Fruit fly (Drosophila melanogaster) whole organism, embryonic: ENCODE results near the gene Mics1.

Experiments
- CG1024 ChIP-seq: fragments of 200-800 bp; sonication (Bioruptor generic); IDR thresholded peaks from 2 replicates; pipeline ENCODE4 v1.3.6; 2022; ENCODE audit warnings: missing biosample characterization, missing genetic modification characterization
- CG10543 ChIP-seq: fragments of 200-800 bp; sonication (Bioruptor generic); optimal IDR thresholded peaks from 3 replicates; lab custom pipeline; 2017; ENCODE audit warnings: missing biosample characterization, mild to moderate bottlenecking, missing genetic modification characterization, moderate library complexity
- CG15011 ChIP-seq: fragments of 200-800 bp; sonication (Bioruptor generic); optimal IDR thresholded peaks from 3 replicates; lab custom pipeline; 2018; ENCODE audit warnings: missing biosample characterization, mild to moderate bottlenecking, missing genetic modification characterization
- CG17612 ChIP-seq: fragments of 200-800 bp; sonication (Bioruptor generic); IDR thresholded peaks from 2 replicates; pipeline ENCODE4 v1.3.6; 2022; ENCODE audit warnings: missing biosample characterization, missing genetic modification characterization
- CG2875 ChIP-seq: fragments of 200-800 bp; sonication (Bioruptor generic); optimal IDR thresholded peaks from 2 replicates; lab custom pipeline; 2017; ENCODE audit warnings: missing biosample characterization, mild to moderate bottlenecking, missing genetic modification characterization, missing genetic modification reagents
- CG30020 ChIP-seq: fragments of 200-800 bp; optimal IDR thresholded peaks from 2 replicates; lab custom pipeline; 2019; ENCODE audit warnings: missing biosample characterization, mild to moderate bottlenecking, missing genetic modification characterization, moderate library complexity
- CG31224 ChIP-seq: fragments of 200-800 bp; sonication (Bioruptor generic); IDR thresholded peaks from 2 replicates; pipeline ENCODE4 v1.3.6; 2022; ENCODE audit warnings: missing biosample characterization, missing genetic modification characterization
- CG34224 ChIP-seq: fragments of 200-800 bp; sonication (Bioruptor generic); IDR thresholded peaks from 3 replicates; pipeline ENCODE4 v1.3.6; 2022; ENCODE audit warnings: missing biosample characterization, missing genetic modification characterization; ENCODE audit not compliant: partially characterized antibody
- CG34422 ChIP-seq: fragments of 200-800 bp; sonication (Bioruptor generic); IDR thresholded peaks from 3 replicates; pipeline ENCODE4 v1.3.6; 2022; ENCODE audit warnings: missing biosample characterization, missing genetic modification characterization
- CG3995 ChIP-seq: fragments of 200-800 bp; sonication (Bioruptor generic); optimal IDR thresholded peaks from 3 replicates; lab custom pipeline; 2016; ENCODE audit warnings: missing biosample characterization, missing genetic modification characterization
- CG4820 ChIP-seq: fragments of 200-800 bp; sonication (Bioruptor generic); optimal IDR thresholded peaks from 3 replicates; lab custom pipeline; 2016; ENCODE audit warnings: missing biosample characterization, missing genetic modification characterization
- CG8478 ChIP-seq: fragments of >200 bp; optimal IDR thresholded peaks from 2 replicates; lab custom pipeline; 2018
- Dp ChIP-seq: fragments of 200-800 bp; sonication (Bioruptor generic); optimal IDR thresholded peaks from 2 replicates; lab custom pipeline; 2018; ENCODE audit warnings: missing biosample characterization, mild to moderate bottlenecking, missing genetic modification characterization, moderate library complexity
- Elba2 ChIP-seq: fragments of 200-800 bp; sonication (Bioruptor generic); optimal IDR thresholded peaks from 3 replicates; lab custom pipeline; 2016; ENCODE audit warnings: missing biosample characterization, missing genetic modification characterization
- Ets65A ChIP-seq: fragments of 200-800 bp; sonication (Bioruptor generic); peaks from one replicate; lab custom pipeline; 2016; ENCODE audit warnings: missing biosample characterization, missing genetic modification characterization
- H2.0 ChIP-seq: fragments of 200-800 bp; sonication (Bioruptor generic); IDR thresholded peaks from 2 replicates; pipeline ENCODE4 v1.3.6; 2022; ENCODE audit warnings: missing biosample characterization, missing genetic modification characterization
- Hand ChIP-seq: fragments of 200-800 bp; sonication (Bioruptor generic); optimal IDR thresholded peaks from 2 replicates; lab custom pipeline; 2017; ENCODE audit warnings: mild to moderate bottlenecking, missing biosample characterization, missing genetic modification reagents, missing genetic modification characterization
- Myb ChIP-seq: fragments of 200-800 bp; sonication (Bioruptor generic); optimal IDR thresholded peaks from 2 replicates; lab custom pipeline; 2016; ENCODE audit warnings: missing biosample characterization, missing genetic modification characterization
- Pdp1 ChIP-seq, 2 experiments: fragments of 200-800 bp; sonication (Bioruptor generic); optimal IDR thresholded peaks; 3 replicates each; lab custom pipeline; 2016; ENCODE audit warnings: missing biosample characterization in 2 of 2, missing genetic modification characterization in 2 of 2, mild to moderate bottlenecking in 1 of 2, moderate library complexity in 1 of 2
- Six4 ChIP-seq: fragments of 200-800 bp; sonication (Bioruptor generic); optimal IDR thresholded peaks from 2 replicates; lab custom pipeline; 2016; ENCODE audit warnings: missing biosample characterization, missing genetic modification characterization
- Sox102F ChIP-seq: fragments of 200-800 bp; sonication (Bioruptor generic); optimal IDR thresholded peaks from 2 replicates; lab custom pipeline; 2018; ENCODE audit warnings: missing biosample characterization, mild to moderate bottlenecking, missing genetic modification characterization, moderate library complexity
- bab2 ChIP-seq: fragments of 200-800 bp; sonication (Bioruptor generic); optimal IDR thresholded peaks from 2 replicates; lab custom pipeline; 2016; ENCODE audit warnings: missing biosample characterization, missing genetic modification characterization
- cas ChIP-seq: fragments of 200-800 bp; sonication (Bioruptor generic); IDR thresholded peaks from 2 replicates; pipeline ENCODE4 v1.3.6; 2022; ENCODE audit warnings: missing biosample characterization, missing genetic modification characterization
- chinmo ChIP-seq: fragments of 200-800 bp; sonication (Bioruptor generic); IDR thresholded peaks from 4 replicates; pipeline ENCODE4 v1.3.6; 2022; ENCODE audit warnings: missing biosample characterization, missing genetic modification characterization; ENCODE audit not compliant: partially characterized antibody
- chm ChIP-seq: fragments of 200-800 bp; sonication (Bioruptor generic); IDR thresholded peaks from 2 replicates; pipeline ENCODE4 v1.3.6; 2022; ENCODE audit warnings: missing biosample characterization, missing genetic modification characterization
- crp ChIP-seq, 2 experiments: fragments of 200-800 bp; sonication (Bioruptor generic); optimal IDR thresholded peaks; 2 replicates in 1 of 2; 3 replicates in 1 of 2; lab custom pipeline; 2017; ENCODE audit warnings: missing biosample characterization in 2 of 2, missing genetic modification characterization in 2 of 2, mild to moderate bottlenecking in 1 of 2, moderate library complexity in 1 of 2
- dimm ChIP-seq: fragments of 200-800 bp; sonication (Bioruptor generic); IDR thresholded peaks from 2 replicates; pipeline ENCODE4 v1.3.6; 2022; ENCODE audit warnings: missing biosample characterization, missing genetic modification characterization
- dmrt11E ChIP-seq: fragments of 200-800 bp; sonication (Bioruptor generic); optimal IDR thresholded peaks from 3 replicates; lab custom pipeline; 2018; ENCODE audit warnings: missing biosample characterization, mild to moderate bottlenecking, missing genetic modification characterization, moderate library complexity
- dpn ChIP-seq, 2 experiments: fragments of 200-800 bp; sonication (Bioruptor generic); optimal IDR thresholded peaks; 3 replicates each; lab custom pipeline; 2016; ENCODE audit warnings: missing biosample characterization in 2 of 2, missing genetic modification characterization in 2 of 2
- exex ChIP-seq: fragments of 200-800 bp; sonication (Bioruptor generic); optimal IDR thresholded peaks from 4 replicates; lab custom pipeline; 2018; ENCODE audit warnings: missing biosample characterization, mild to moderate bottlenecking, missing genetic modification characterization, moderate library complexity
- ftz-f1 ChIP-seq: fragments of 200-800 bp; sonication (Bioruptor generic); optimal IDR thresholded peaks from 2 replicates; lab custom pipeline; 2016; ENCODE audit warnings: missing biosample characterization, missing genetic modification characterization
- gce ChIP-seq: fragments of 200-800 bp; sonication (Bioruptor generic); IDR thresholded peaks from 3 replicates; pipeline ENCODE4 v1.3.6; 2022; ENCODE audit warnings: missing biosample characterization, missing genetic modification characterization
- gem ChIP-seq: fragments of 200-800 bp; sonication (Bioruptor generic); optimal IDR thresholded peaks from 2 replicates; lab custom pipeline; 2019; ENCODE audit warnings: missing biosample characterization, mild to moderate bottlenecking, missing genetic modification characterization, moderate library complexity
- grau ChIP-seq: fragments of 200-800 bp; optimal IDR thresholded peaks from 3 replicates; lab custom pipeline; 2019; ENCODE audit warnings: missing biosample characterization, mild to moderate bottlenecking, missing genetic modification characterization, moderate library complexity
- ham ChIP-seq: fragments of 200-800 bp; sonication (Bioruptor generic); IDR thresholded peaks from 2 replicates; pipeline ENCODE4 v1.3.6; 2022; ENCODE audit warnings: missing biosample characterization, missing genetic modification characterization
- mld ChIP-seq: fragments of 200-800 bp; sonication (Bioruptor generic); IDR thresholded peaks from 3 replicates; pipeline ENCODE4 v1.3.6; 2022; ENCODE audit warnings: missing biosample characterization, missing genetic modification characterization; ENCODE audit not compliant: partially characterized antibody
- pnt ChIP-seq: fragments of 200-800 bp; sonication (Bioruptor generic); optimal IDR thresholded peaks from 3 replicates; lab custom pipeline; 2016; ENCODE audit warnings: missing biosample characterization, missing genetic modification characterization
- rib ChIP-seq: fragments of 200-800 bp; sonication (Bioruptor generic); IDR thresholded peaks from 2 replicates; pipeline ENCODE4 v1.3.6; 2022; ENCODE audit warnings: missing biosample characterization, missing genetic modification characterization
- salm ChIP-seq: fragments of 200-800 bp; sonication (Bioruptor generic); optimal IDR thresholded peaks from 2 replicates; lab custom pipeline; 2018; ENCODE audit warnings: missing biosample characterization, mild to moderate bottlenecking, missing genetic modification characterization
- sd ChIP-seq: fragments of 200-800 bp; sonication (Bioruptor generic); optimal IDR thresholded peaks from 3 replicates; lab custom pipeline; 2018; ENCODE audit warnings: missing biosample characterization, mild to moderate bottlenecking, missing genetic modification characterization, moderate library complexity
- slbo ChIP-seq: fragments of 200-800 bp; sonication (Bioruptor generic); IDR thresholded peaks from 2 replicates; pipeline ENCODE4 v1.3.6; 2022; ENCODE audit warnings: missing biosample characterization, missing genetic modification characterization
- tin ChIP-seq: fragments of 200-800 bp; sonication (Bioruptor generic); optimal IDR thresholded peaks from 3 replicates; lab custom pipeline; 2016; ENCODE audit warnings: missing biosample characterization, missing genetic modification characterization
- usp ChIP-seq: fragments of >200 bp; optimal IDR thresholded peaks from 2 replicates; lab custom pipeline; 2017; ENCODE audit warnings: missing biosample characterization, missing genetic modification characterization
- vnd ChIP-seq: fragments of 200-800 bp; sonication (Bioruptor generic); IDR thresholded peaks from 3 replicates; pipeline ENCODE4 v1.3.6; 2022; ENCODE audit warnings: missing biosample characterization, missing genetic modification characterization; ENCODE audit not compliant: partially characterized antibody
- wor ChIP-seq: fragments of 200-800 bp; sonication (Bioruptor generic); IDR thresholded peaks from 2 replicates; pipeline ENCODE4 v1.3.6; 2022; ENCODE audit warnings: missing biosample characterization, missing genetic modification characterization
- z ChIP-seq: fragments of 200-800 bp; sonication (Bioruptor generic); IDR thresholded peaks from 3 replicates; pipeline ENCODE4 v1.3.6; 2022; ENCODE audit warnings: missing biosample characterization, missing genetic modification characterization

Mics1 gene

dm6 chr3R:7502276-7502675 lies at the start of gene Mics1:
Gene Mics1 (minus strand): TSS chr3R:7502376.
- no peak for TF ChIP-seq Myb (GFP tag; lab: Kevin White, UChicago)
- TF ChIP-seq cas (GFP tag; lab: Robert Waterston, UW) = no peak
- no peak for TF ChIP-seq H2.0
- no peak for TF ChIP-seq z
- TF ChIP-seq sd (tag; lab: Kevin White, UChicago) = peak; percentile 52
- peak; percentile 44 for TF ChIP-seq gem (tag; lab: Kevin White, UChicago)
- no peak for TF ChIP-seq Hand

- TF ChIP-seq CG34224 (GFP tag; lab: Robert Waterston, UW) (no peak), CG17612 (GFP tag; lab: Robert Waterston, UW) (no peak), Ets65A (peak; percentile 7), ham (GFP tag; lab: Robert Waterston, UW) (no peak), gem (tag; lab: Kevin White, UChicago) (no peak), CG3995 (GFP tag; lab: Kevin White, UChicago) (no peak), ftz-f1 (GFP tag; lab: Kevin White, UChicago) (no peak), mld (GFP tag; lab: Robert Waterston, UW) (no peak), CG15011 (GFP tag; lab: Kevin White, UChicago) (no peak), vnd (GFP tag; lab: Robert Waterston, UW) (0 out of 3 replicates have a peak, but pooled peaks have one; percentile 25), salm (no peak), CG1024 (GFP tag; lab: Robert Waterston, UW) (no peak)
Observed at dm6 chr3R:7551708-7552107, 49.5 kb upstream of the Mics1 start, which contains the start of gene CG45545. Gene CG45545 (plus strand): TSS chr3R:7552008.

dm6 chr3R:7548808-7549744 lies 46.9 kb upstream of the Mics1 start, which contains the start of gene alpha-Est1:
Gene alpha-Est1 (minus strand): TSS chr3R:7549124.
- TF ChIP-seq slbo = 0 out of 2 replicates have a peak, but pooled peaks have one; percentile 10
- TF ChIP-seq chm (GFP tag; lab: Robert Waterston, UW) = no peak
- TF ChIP-seq CG34422 (GFP tag; lab: Robert Waterston, UW) = no peak
- TF ChIP-seq Six4 (GFP tag; lab: Kevin White, UChicago) = no peak
- no peak for TF ChIP-seq Elba2 (GFP tag; lab: Kevin White, UChicago)
- TF ChIP-seq Dp (GFP tag; lab: Kevin White, UChicago) = peak; percentile 45
- TF ChIP-seq bab2 = no peak
- no peak for TF ChIP-seq dimm (GFP tag; lab: Robert Waterston, UW)
- no peak for TF ChIP-seq usp (GFP tag; lab: Kevin White, UChicago)
- TF ChIP-seq CG4820 = no peak
- no peak for TF ChIP-seq dmrt11E
- no peak for TF ChIP-seq Sox102F (GFP tag; lab: Kevin White, UChicago)
- TF ChIP-seq grau (tag; lab: Kevin White, UChicago) = no peak
- peak; percentile 75; the same call in 2 of the 4 replicates for TF ChIP-seq chinmo (GFP tag; lab: Robert Waterston, UW)
- TF ChIP-seq gce (GFP tag; lab: Robert Waterston, UW) = no peak
- no peak for TF ChIP-seq wor
- 0 out of 2 replicates have a peak, but pooled peaks have one; percentile 6 for TF ChIP-seq CG31224
- no peak for TF ChIP-seq Pdp1 (GFP tag; optimal IDR thresholded peaks at IDR 0.05; lab: Kevin White, UChicago)
- no peak for TF ChIP-seq dpn (GFP tag; optimal IDR thresholded peaks at IDR 0.05; lab: Kevin White, UChicago)
- no peak for TF ChIP-seq pnt
- 0 out of 2 replicates have a peak, but pooled peaks have one; percentile 11 for TF ChIP-seq rib (GFP tag; lab: Robert Waterston, UW)
- peak; percentile 51 for TF ChIP-seq exex (tag; lab: Kevin White, UChicago)
- TF ChIP-seq CG2875 (GFP tag; lab: Kevin White, UChicago) = no peak
- no peak for TF ChIP-seq CG8478 (lab: Kevin White, UChicago)
- no peak for TF ChIP-seq CG30020 (tag; lab: Kevin White, UChicago)
- TF ChIP-seq crp (GFP tag; optimal IDR thresholded peaks at IDR 0.05; lab: Kevin White, UChicago) = peak in 1 of 2 experiments; percentile 24
- TF ChIP-seq tin = no peak
- no peak for TF ChIP-seq CG10543 (GFP tag; lab: Kevin White, UChicago)
